Worm (Caenorhabditis elegans): ENCODE data around the gene dcs-1.

DNA sequence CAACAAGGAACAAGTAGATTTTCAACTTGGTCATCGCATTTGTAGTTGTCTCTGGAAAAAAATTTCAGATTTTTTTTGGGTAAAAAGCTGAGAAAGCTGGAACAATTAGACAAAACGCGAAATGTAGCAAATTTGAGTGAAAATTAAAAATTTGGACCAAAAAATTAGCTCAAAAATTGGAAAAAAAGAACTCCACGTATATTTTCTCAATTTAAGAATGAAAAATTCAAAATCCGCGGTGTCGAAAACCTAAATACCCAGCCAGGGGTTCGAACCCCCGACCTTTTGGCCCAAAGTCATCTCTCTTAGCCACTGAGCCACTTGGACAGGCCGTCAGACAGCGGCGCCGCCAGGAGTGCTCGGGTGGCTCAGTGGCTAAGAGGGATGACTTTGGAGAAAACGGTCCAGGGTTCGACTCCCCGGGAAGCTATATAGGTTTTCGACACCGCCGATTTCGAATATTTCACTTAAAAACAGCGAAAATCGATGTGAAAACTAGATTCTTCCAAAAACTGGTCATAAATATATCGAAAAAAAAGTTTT, 30.2 kb upstream of the dcs-1 start, which contains the start of gene ncx-1:
- TF ChIP-seq ceh-82 (tag; optimal IDR thresholded peaks at IDR 0.05) (no peak), lin-15B (tag; optimal IDR thresholded peaks at IDR 0.05) (no peak), snpc-4 (tag; optimal IDR thresholded peaks at IDR 0.05) (no peak), ztf-4 (tag; optimal IDR thresholded peaks at IDR 0.05) (no peak), nhr-12 (tag; optimal IDR thresholded peaks at IDR 0.05) (no peak), skn-1 (tag; optimal IDR thresholded peaks at IDR 0.05) (no peak), ceh-16 (tag; optimal IDR thresholded peaks at IDR 0.05) (no peak), fkh-10 (GFP tag; optimal IDR thresholded peaks at IDR 0.05) (no peak), pqm-1 (tag; optimal IDR thresholded peaks at IDR 0.05) (no peak), ama-1 (optimal IDR thresholded peaks at IDR 0.05) (no peak), zag-1 (tag; optimal IDR thresholded peaks at IDR 0.05) (no peak), aly-2 (tag; optimal IDR thresholded peaks at IDR 0.05) (no peak)
